Worm (Caenorhabditis elegans) whole organism, young adult: ENCODE results near the gene lrpc-1.

Source experiments
- ceh-91 ChIP-seq: fragments of 200-800 bp; sonication (Bioruptor generic); IDR thresholded peaks from 2 replicates; pipeline ENCODE4 v1.3.6; 2022; ENCODE audit warnings: missing genetic modification reagents, missing genetic modification characterization, missing compliant biosample characterization
- dox-1 ChIP-seq: fragments of 200-800 bp; sonication (Bioruptor generic); IDR thresholded peaks from 2 replicates; pipeline ENCODE4 v1.3.6; 2022; ENCODE audit warnings: missing genetic modification reagents, missing genetic modification characterization, missing compliant biosample characterization
- ztf-3 ChIP-seq: fragments of 200-800 bp; sonication (Bioruptor generic); optimal IDR thresholded peaks from 2 replicates; lab custom pipeline; 2018; ENCODE audit warnings: mild to moderate bottlenecking, missing genetic modification characterization, missing compliant biosample characterization

DNA sequence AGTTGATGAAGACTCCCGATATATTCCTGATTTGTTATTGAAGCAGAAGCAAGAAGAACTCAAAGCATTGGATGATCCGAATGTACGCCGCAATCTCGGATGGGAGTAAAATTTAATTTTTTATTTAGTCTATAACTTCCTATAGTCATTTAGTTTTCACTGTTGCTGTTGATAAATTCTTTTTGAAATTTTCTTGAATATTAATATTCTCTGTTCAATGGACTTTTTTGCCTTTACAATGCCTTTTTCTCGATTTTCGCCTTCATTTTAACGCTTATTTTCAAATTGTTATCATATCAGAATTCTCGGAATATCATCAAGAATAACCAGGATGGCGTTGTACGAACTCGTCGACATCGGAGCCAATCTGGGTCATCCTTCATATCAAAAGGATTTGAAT, 18.7 kb downstream of the lrpc-1 start, which contains the start of gene crn-2:
- TF ChIP-seq ztf-3 (GFP tag; lab: Kevin White, UChicago) (no peak), dox-1 (GFP tag; lab: Robert Waterston, UW) (no peak), ceh-91 (GFP tag; lab: Robert Waterston, UW) (no peak)
